Fruit fly (Drosophila melanogaster): ENCODE measurements around the gene CG43732.

DNA sequence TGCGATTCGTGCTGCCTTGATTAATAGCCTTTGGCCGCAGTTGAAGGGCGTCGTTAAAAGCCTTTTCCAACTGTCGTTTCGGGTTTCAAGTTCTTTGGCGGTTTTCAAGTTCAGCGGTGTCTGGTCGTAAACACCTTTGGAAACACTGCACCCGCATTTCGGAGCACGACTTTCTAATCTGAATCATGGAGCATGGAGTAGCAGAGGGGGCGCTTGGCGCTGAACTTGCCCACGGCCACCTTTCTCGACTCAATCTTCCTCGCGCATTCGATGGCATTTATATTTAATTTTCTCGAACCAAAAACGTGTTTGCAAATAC, 39.8 kb downstream of the CG43732 start:
- TF ChIP-seq ovo (GFP tag; optimal IDR thresholded peaks at IDR 0.05) (no peak), CG14711 (tag; optimal IDR thresholded peaks at IDR 0.05) (no peak), CG7045 (GFP tag; optimal IDR thresholded peaks at IDR 0.05) (no peak), CG33017 (tag; optimal IDR thresholded peaks at IDR 0.05) (no peak), Crg-1 (GFP tag; optimal IDR thresholded peaks at IDR 0.05) (no peak), toe (GFP tag; optimal IDR thresholded peaks at IDR 0.05) (no peak)

Data from whole organism, adult.